Fruit fly (Drosophila melanogaster): ENCODE data around the gene CG9458.

- no peak for TF ChIP-seq sc (optimal IDR thresholded peaks at IDR 0.05)
- no peak for TF ChIP-seq sc (GFP tag; optimal IDR thresholded peaks at IDR 0.05)
- TF ChIP-seq H2.0 (GFP tag; IDR thresholded peaks at IDR 0.05): no peak
- peak; percentile 73 for TF ChIP-seq pita (GFP tag; optimal IDR thresholded peaks at IDR 0.05)
- TF ChIP-seq sna (GFP tag; IDR thresholded peaks at IDR 0.05; ENCODE audit: partially characterized antibody): no peak
- no peak for TF ChIP-seq gsb (GFP tag; IDR thresholded peaks at IDR 0.05)
- TF ChIP-seq CG1792 (GFP tag; optimal IDR thresholded peaks at IDR 0.05): no peak
- TF ChIP-seq sd (tag; optimal IDR thresholded peaks at IDR 0.05): peak; percentile 70
- no peak for TF ChIP-seq CG10366 (GFP tag; IDR thresholded peaks at IDR 0.05)
- TF ChIP-seq Deaf1 (tag; optimal IDR thresholded peaks at IDR 0.05): no peak
These were observed 49.1 kb upstream of the CG9458 start for dm6 chr3R:9868538-9869398.
